Fruit fly (Drosophila melanogaster) whole organism, prepupa: ENCODE measurements around the gene CG6770.

Experiments used
- CG11762 ChIP-seq: fragments of 200-800 bp; sonication (Bioruptor generic); optimal IDR thresholded peaks from 3 replicates; lab custom pipeline; 2016; ENCODE audit warnings: missing biosample characterization, missing genetic modification characterization; ENCODE audit not compliant: insufficient read depth
- CG31627 ChIP-seq: fragments of 200-800 bp; sonication (Bioruptor generic); optimal IDR thresholded peaks from 3 replicates; lab custom pipeline; 2016; ENCODE audit warnings: missing biosample characterization, missing genetic modification characterization
- CG6163 ChIP-seq: fragments of 200-800 bp; sonication (Bioruptor generic); IDR thresholded peaks from 3 replicates; pipeline ENCODE4 v1.3.6; 2022; ENCODE audit warnings: missing biosample characterization, missing genetic modification characterization
- CG6792 ChIP-seq: fragments of 200-800 bp; sonication (Bioruptor generic); optimal IDR thresholded peaks from 3 replicates; lab custom pipeline; 2016; ENCODE audit warnings: missing biosample characterization, missing genetic modification characterization
- CG8319 ChIP-seq: fragments of 200-800 bp; sonication (Bioruptor generic); optimal IDR thresholded peaks from 3 replicates; lab custom pipeline; 2016; ENCODE audit warnings: missing biosample characterization, missing genetic modification characterization
- Hr39 ChIP-seq: fragments of 200-800 bp; sonication (Bioruptor generic); optimal IDR thresholded peaks from 2 replicates; lab custom pipeline; 2016; ENCODE audit warnings: missing biosample characterization, missing genetic modification characterization
- Lpt ChIP-seq: fragments of 200-800 bp; sonication (Bioruptor generic); optimal IDR thresholded peaks from 3 replicates; lab custom pipeline; 2016; ENCODE audit warnings: missing biosample characterization, missing genetic modification characterization
- Sox15 ChIP-seq: fragments of 200-800 bp; sonication (Bioruptor generic); optimal IDR thresholded peaks from 3 replicates; lab custom pipeline; 2016; ENCODE audit warnings: missing biosample characterization, missing genetic modification characterization
- acj6 ChIP-seq: fragments of 200-800 bp; sonication (Bioruptor generic); optimal IDR thresholded peaks from 3 replicates; lab custom pipeline; 2016; ENCODE audit warnings: missing biosample characterization, missing genetic modification characterization
- fd59A ChIP-seq: fragments of 200-800 bp; sonication (Bioruptor generic); optimal IDR thresholded peaks from 2 replicates; lab custom pipeline; 2017; ENCODE audit warnings: missing biosample characterization, mild to moderate bottlenecking, missing genetic modification characterization, missing genetic modification reagents
- fd85E ChIP-seq: fragments of 200-800 bp; sonication (Bioruptor generic); optimal IDR thresholded peaks from 3 replicates; lab custom pipeline; 2016; ENCODE audit warnings: missing biosample characterization, missing genetic modification characterization
- pdm3 ChIP-seq: fragments of 200-800 bp; sonication (Bioruptor generic); optimal IDR thresholded peaks from 3 replicates; lab custom pipeline; 2016; ENCODE audit warnings: missing biosample characterization, missing genetic modification characterization
- salr ChIP-seq, 2 experiments: fragments of 200-800 bp; sonication (Bioruptor generic); optimal IDR thresholded peaks; 3 replicates each; lab custom pipeline; 2016 to 2018; ENCODE audit warnings: missing biosample characterization in 2 of 2, missing genetic modification characterization in 2 of 2, mild to moderate bottlenecking in 1 of 2
- topi ChIP-seq: fragments of 200-800 bp; sonication (Bioruptor generic); optimal IDR thresholded peaks from 3 replicates; lab custom pipeline; 2016; ENCODE audit warnings: missing biosample characterization, missing genetic modification characterization

- TF ChIP-seq topi (GFP tag; lab: Kevin White, UChicago) (no peak), fd59A (GFP tag; lab: Kevin White, UChicago) (no peak), Hr39 (GFP tag; lab: Kevin White, UChicago) (no peak), CG6163 (GFP tag; lab: Robert Waterston, UW) (no peak), CG11762 (no peak), acj6 (GFP tag; lab: Kevin White, UChicago) (no peak), CG31627 (GFP tag; lab: Kevin White, UChicago) (no peak), CG6792 (GFP tag; lab: Kevin White, UChicago) (no peak), CG8319 (GFP tag; lab: Kevin White, UChicago) (no peak), pdm3 (GFP tag; lab: Kevin White, UChicago) (no peak), Sox15 (no peak), fd85E (GFP tag; lab: Kevin White, UChicago) (no peak), Lpt (GFP tag; lab: Kevin White, UChicago) (no peak), salr (GFP tag; optimal IDR thresholded peaks at IDR 0.05; lab: Kevin White, UChicago) (no peak)
Measured at dm6 chr2L:12049133-12049532, 3.2 kb upstream of the CG6770 start, which contains the start of gene PLCXD.
